Worm (Caenorhabditis elegans): Measurements from ENCODE around the gene map-1.

DNA sequence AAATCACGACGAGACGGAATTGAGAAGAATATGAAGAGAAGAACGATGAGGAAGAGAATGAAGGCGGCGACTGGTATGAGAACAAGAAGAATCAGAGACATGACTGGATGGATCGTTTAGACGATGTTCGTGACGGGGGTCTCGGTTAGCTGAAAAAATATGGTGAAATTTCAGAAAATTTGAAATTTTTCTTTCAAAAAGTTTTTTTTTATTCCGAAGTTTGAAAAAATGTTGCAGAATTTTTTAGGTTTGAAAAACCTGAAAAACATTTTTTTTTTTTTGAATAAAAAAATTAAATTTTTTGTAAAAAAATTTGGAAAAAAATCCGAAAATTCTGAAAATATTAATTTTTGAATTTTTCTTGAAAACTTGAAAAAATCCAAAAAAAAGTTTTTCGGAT is 32.4 kb upstream of the map-1 start, which contains the start of gene Y37E11AM.3:
- TF ChIP-seq W03F9.2 (tag; optimal IDR thresholded peaks at IDR 0.05) (no peak), dao-5 (tag; optimal IDR thresholded peaks at IDR 0.05) (no peak)

All from whole organism, L4/young adult.